Fruit fly (Drosophila melanogaster) whole organism, prepupa: ENCODE measurements around the gene CG6951.

Experiments used
- CG10631 ChIP-seq: fragments of 200-800 bp; sonication (Bioruptor generic); optimal IDR thresholded peaks from 2 replicates; lab custom pipeline; 2016; ENCODE audit warnings: missing biosample characterization, missing genetic modification characterization
- CG11294 ChIP-seq: fragments of 200-800 bp; sonication (Bioruptor generic); IDR thresholded peaks from 2 replicates; pipeline ENCODE4 v1.3.6; 2022; ENCODE audit warnings: missing biosample characterization, missing genetic modification characterization
- CG11762 ChIP-seq: fragments of 200-800 bp; sonication (Bioruptor generic); optimal IDR thresholded peaks from 3 replicates; lab custom pipeline; 2016; ENCODE audit warnings: missing biosample characterization, missing genetic modification characterization; ENCODE audit not compliant: insufficient read depth
- CG15336 ChIP-seq: fragments of 200-800 bp; sonication (Bioruptor generic); IDR thresholded peaks from 2 replicates; pipeline ENCODE4 v1.3.6; 2022; ENCODE audit warnings: missing biosample characterization, missing genetic modification characterization
- CG1621 ChIP-seq: fragments of 200-800 bp; sonication (Bioruptor generic); optimal IDR thresholded peaks from 3 replicates; lab custom pipeline; 2018; ENCODE audit warnings: missing biosample characterization, mild to moderate bottlenecking, missing genetic modification characterization
- CG16779 ChIP-seq: fragments of 200-800 bp; sonication (Bioruptor generic); optimal IDR thresholded peaks from 3 replicates; lab custom pipeline; 2017; ENCODE audit warnings: missing biosample characterization, mild to moderate bottlenecking, missing genetic modification characterization
- CG3032 ChIP-seq: fragments of 200-800 bp; optimal IDR thresholded peaks from 2 replicates; lab custom pipeline; 2019; ENCODE audit warnings: missing biosample characterization, mild to moderate bottlenecking, missing genetic modification characterization, moderate library complexity
- CG31627 ChIP-seq: fragments of 200-800 bp; sonication (Bioruptor generic); optimal IDR thresholded peaks from 3 replicates; lab custom pipeline; 2016; ENCODE audit warnings: missing biosample characterization, missing genetic modification characterization
- CG32006 ChIP-seq: fragments of 200-800 bp; sonication (Bioruptor generic); optimal IDR thresholded peaks from 3 replicates; lab custom pipeline; 2017; ENCODE audit warnings: missing biosample characterization, mild to moderate bottlenecking, missing genetic modification characterization
- CG3919 ChIP-seq: fragments of 200-800 bp; sonication (Bioruptor generic); optimal IDR thresholded peaks from 3 replicates; lab custom pipeline; 2016; ENCODE audit warnings: missing biosample characterization, missing genetic modification characterization
- CG4318 ChIP-seq: fragments of 200-800 bp; sonication (Bioruptor generic); optimal IDR thresholded peaks from 3 replicates; lab custom pipeline; 2017; ENCODE audit warnings: missing biosample characterization, mild to moderate bottlenecking, missing genetic modification characterization
- CG6163 ChIP-seq: fragments of 200-800 bp; sonication (Bioruptor generic); IDR thresholded peaks from 3 replicates; pipeline ENCODE4 v1.3.6; 2022; ENCODE audit warnings: missing biosample characterization, missing genetic modification characterization
- CG6276 ChIP-seq: fragments of 200-800 bp; sonication (Bioruptor generic); optimal IDR thresholded peaks from 2 replicates; lab custom pipeline; 2017; ENCODE audit warnings: missing biosample characterization, mild to moderate bottlenecking, missing genetic modification characterization
- CG6792 ChIP-seq: fragments of 200-800 bp; sonication (Bioruptor generic); optimal IDR thresholded peaks from 3 replicates; lab custom pipeline; 2016; ENCODE audit warnings: missing biosample characterization, missing genetic modification characterization
- CG6808 ChIP-seq: fragments of 200-800 bp; sonication (Bioruptor generic); optimal IDR thresholded peaks from 3 replicates; lab custom pipeline; 2017; ENCODE audit warnings: missing biosample characterization, missing genetic modification characterization, mild to moderate bottlenecking, moderate library complexity, missing genetic modification reagents
- CG6854 ChIP-seq: fragments of 200-800 bp; sonication (Bioruptor generic); optimal IDR thresholded peaks from 2 replicates; lab custom pipeline; 2017; ENCODE audit warnings: missing biosample characterization, mild to moderate bottlenecking, missing genetic modification characterization
- CG7368 ChIP-seq: fragments of 200-800 bp; sonication (Bioruptor generic); optimal IDR thresholded peaks from 3 replicates; lab custom pipeline; 2016; ENCODE audit warnings: missing biosample characterization, missing genetic modification characterization
- CG8119 ChIP-seq: fragments of 200-800 bp; sonication (Bioruptor generic); IDR thresholded peaks from 3 replicates; pipeline ENCODE4 v1.3.6; 2022; ENCODE audit warnings: missing biosample characterization, missing genetic modification characterization
- CG8319 ChIP-seq: fragments of 200-800 bp; sonication (Bioruptor generic); optimal IDR thresholded peaks from 3 replicates; lab custom pipeline; 2016; ENCODE audit warnings: missing biosample characterization, missing genetic modification characterization
- CG9139 ChIP-seq: fragments of 200-800 bp; sonication (Bioruptor generic); optimal IDR thresholded peaks from 3 replicates; lab custom pipeline; 2017; ENCODE audit warnings: missing biosample characterization, mild to moderate bottlenecking, missing genetic modification characterization
- Eip78C ChIP-seq: fragments of 200-800 bp; sonication (Bioruptor generic); peaks from one replicate; lab custom pipeline; 2016; ENCODE audit warnings: missing biosample characterization, missing genetic modification characterization
- Eip93F ChIP-seq: fragments of 200-800 bp; sonication (Bioruptor generic); optimal IDR thresholded peaks from 2 replicates; lab custom pipeline; 2016; ENCODE audit warnings: missing biosample characterization, mild to moderate bottlenecking, missing genetic modification characterization
- Ets21C ChIP-seq: fragments of 200-800 bp; sonication (Bioruptor generic); optimal IDR thresholded peaks from 3 replicates; lab custom pipeline; 2016; ENCODE audit warnings: missing biosample characterization, missing genetic modification characterization
- Gug ChIP-seq: fragments of 200-800 bp; sonication (Bioruptor generic); IDR thresholded peaks from 2 replicates; pipeline ENCODE4 v1.3.6; 2022; ENCODE audit warnings: missing biosample characterization, missing genetic modification characterization
- Hr38 ChIP-seq: sonication (Bioruptor generic); optimal IDR thresholded peaks from 2 replicates; lab custom pipeline; 2016; ENCODE audit warnings: missing biosample characterization, missing genetic modification characterization
- Hr39 ChIP-seq: fragments of 200-800 bp; sonication (Bioruptor generic); optimal IDR thresholded peaks from 2 replicates; lab custom pipeline; 2016; ENCODE audit warnings: missing biosample characterization, missing genetic modification characterization
- Met ChIP-seq: fragments of 200-800 bp; sonication (Bioruptor generic); optimal IDR thresholded peaks from 3 replicates; lab custom pipeline; 2016; ENCODE audit warnings: missing biosample characterization, missing genetic modification characterization
- OdsH ChIP-seq: fragments of 200-800 bp; sonication (Bioruptor generic); optimal IDR thresholded peaks from 3 replicates; lab custom pipeline; 2016; ENCODE audit warnings: missing biosample characterization, missing genetic modification characterization
- Smox ChIP-seq: fragments of 200-800 bp; sonication (Bioruptor generic); optimal IDR thresholded peaks from 3 replicates; lab custom pipeline; 2016; ENCODE audit warnings: missing biosample characterization, missing genetic modification characterization
- Sox102F ChIP-seq: fragments of 200-800 bp; sonication (Bioruptor generic); optimal IDR thresholded peaks from 2 replicates; lab custom pipeline; 2016; ENCODE audit warnings: missing biosample characterization, mild to moderate bottlenecking, missing genetic modification characterization
- Sox14 ChIP-seq: fragments of 200-800 bp; sonication (Bioruptor generic); optimal IDR thresholded peaks from 3 replicates; lab custom pipeline; 2016; ENCODE audit warnings: missing biosample characterization, missing genetic modification characterization
- achi ChIP-seq: fragments of 200-800 bp; sonication (Bioruptor generic); optimal IDR thresholded peaks from 3 replicates; lab custom pipeline; 2016; ENCODE audit warnings: missing biosample characterization, missing genetic modification characterization
- acj6 ChIP-seq: fragments of 200-800 bp; sonication (Bioruptor generic); optimal IDR thresholded peaks from 3 replicates; lab custom pipeline; 2016; ENCODE audit warnings: missing biosample characterization, missing genetic modification characterization
- cyc ChIP-seq: fragments of 200-800 bp; sonication (Bioruptor generic); optimal IDR thresholded peaks from 3 replicates; lab custom pipeline; 2016; ENCODE audit warnings: missing biosample characterization, missing genetic modification characterization
- dac ChIP-seq: fragments of 200-800 bp; sonication (Bioruptor generic); optimal IDR thresholded peaks from 2 replicates; lab custom pipeline; 2017; ENCODE audit warnings: missing biosample characterization, mild to moderate bottlenecking, missing genetic modification characterization
- dsx ChIP-seq: fragments of 200-800 bp; optimal IDR thresholded peaks from 3 replicates; lab custom pipeline; 2019; ENCODE audit warnings: missing biosample characterization, mild to moderate bottlenecking, missing genetic modification characterization, moderate library complexity; ENCODE audit not compliant: poor library complexity, severe bottlenecking
- eg ChIP-seq: fragments of 200-800 bp; sonication (Bioruptor generic); IDR thresholded peaks from 3 replicates; pipeline ENCODE4 v1.3.6; 2022; ENCODE audit warnings: missing biosample characterization, missing genetic modification characterization
- esn ChIP-seq: fragments of 200-800 bp; sonication (Bioruptor generic); optimal IDR thresholded peaks from 2 replicates; lab custom pipeline; 2016; ENCODE audit warnings: missing biosample characterization, mild to moderate bottlenecking, missing genetic modification characterization, moderate library complexity
- fd59A ChIP-seq: fragments of 200-800 bp; sonication (Bioruptor generic); optimal IDR thresholded peaks from 2 replicates; lab custom pipeline; 2017; ENCODE audit warnings: missing biosample characterization, mild to moderate bottlenecking, missing genetic modification characterization, missing genetic modification reagents
- fd85E ChIP-seq: fragments of 200-800 bp; sonication (Bioruptor generic); optimal IDR thresholded peaks from 3 replicates; lab custom pipeline; 2016; ENCODE audit warnings: missing biosample characterization, missing genetic modification characterization
- fkh ChIP-seq: fragments of 200-800 bp; sonication (Bioruptor generic); optimal IDR thresholded peaks from 3 replicates; lab custom pipeline; 2017; ENCODE audit warnings: missing biosample characterization, mild to moderate bottlenecking, missing genetic modification characterization, moderate library complexity
- lz ChIP-seq: fragments of 200-800 bp; sonication (Bioruptor generic); optimal IDR thresholded peaks from 3 replicates; lab custom pipeline; 2016; ENCODE audit warnings: missing biosample characterization, missing genetic modification characterization
- net ChIP-seq: fragments of 200-800 bp; sonication (Bioruptor generic); optimal IDR thresholded peaks from 3 replicates; lab custom pipeline; 2016; ENCODE audit warnings: missing biosample characterization, missing genetic modification characterization
- salr ChIP-seq, 2 experiments: fragments of 200-800 bp; sonication (Bioruptor generic); optimal IDR thresholded peaks; 3 replicates each; lab custom pipeline; 2016 to 2018; ENCODE audit warnings: missing biosample characterization in 2 of 2, missing genetic modification characterization in 2 of 2, mild to moderate bottlenecking in 1 of 2
- spab ChIP-seq: fragments of 200-800 bp; sonication (Bioruptor generic); optimal IDR thresholded peaks from 2 replicates; lab custom pipeline; 2017; ENCODE audit warnings: missing biosample characterization, mild to moderate bottlenecking, missing genetic modification characterization, missing genetic modification reagents
- ss ChIP-seq, 2 experiments: fragments of 200-800 bp; sonication (Bioruptor generic); optimal IDR thresholded peaks; 2 replicates in 1 of 2; 3 replicates in 1 of 2; lab custom pipeline; 2017 to 2018; ENCODE audit warnings: mild to moderate bottlenecking in 2 of 2, missing biosample characterization in 2 of 2, missing genetic modification characterization in 2 of 2, moderate library complexity in 1 of 2
- svp ChIP-seq: fragments of 200-800 bp; sonication (Bioruptor generic); peaks from one replicate; lab custom pipeline; 2016; ENCODE audit warnings: missing biosample characterization, missing genetic modification characterization
- vri ChIP-seq: fragments of 200-800 bp; sonication (Bioruptor generic); optimal IDR thresholded peaks from 3 replicates; lab custom pipeline; 2016; ENCODE audit warnings: missing biosample characterization, mild to moderate bottlenecking, missing genetic modification characterization

CG6951 gene

dm6 chr3L:20194731-20195130 is 46.3 kb upstream of the CG6951 start (continued):
- peak; percentile 49 for TF ChIP-seq CG7368 (GFP tag; lab: Kevin White, UChicago)
- TF ChIP-seq Gug, result peak; percentile 45
- peak; percentile 16 for TF ChIP-seq CG9139 (GFP tag; lab: Kevin White, UChicago)
- TF ChIP-seq net, result peak; percentile 57
- TF ChIP-seq CG6854 (GFP tag; lab: Kevin White, UChicago), result peak; percentile 28
- peak; percentile 87 for TF ChIP-seq Eip78C (GFP tag; lab: Kevin White, UChicago)
- peak; percentile 23 to 34 for TF ChIP-seq ss (GFP tag; optimal IDR thresholded peaks at IDR 0.05; lab: Kevin White, UChicago)
- TF ChIP-seq CG15336 (GFP tag; lab: Robert Waterston, UW), result peak; percentile 59
- peak; percentile 74 for TF ChIP-seq Sox14
- TF ChIP-seq CG11294 (GFP tag; lab: Robert Waterston, UW), result 0 out of 2 replicates have a peak, but pooled peaks have one; percentile 12
- TF ChIP-seq Hr39 (GFP tag; lab: Kevin White, UChicago), result peak; percentile 80
- TF ChIP-seq CG6792 (GFP tag; lab: Kevin White, UChicago), result peak; percentile 57
- TF ChIP-seq CG6808 (GFP tag; lab: Kevin White, UChicago), result peak; percentile 35
- no peak for TF ChIP-seq svp
- peak; percentile 72 for TF ChIP-seq acj6 (GFP tag; lab: Kevin White, UChicago)
- TF ChIP-seq CG8319 (GFP tag; lab: Kevin White, UChicago), result peak; percentile 20
- no peak for TF ChIP-seq Hr38
- TF ChIP-seq Sox102F (GFP tag; lab: Kevin White, UChicago), result peak; percentile 72
- TF ChIP-seq CG8119 (GFP tag; lab: Robert Waterston, UW), result peak; percentile 57
- TF ChIP-seq CG6276, result peak; percentile 36

DNA sequence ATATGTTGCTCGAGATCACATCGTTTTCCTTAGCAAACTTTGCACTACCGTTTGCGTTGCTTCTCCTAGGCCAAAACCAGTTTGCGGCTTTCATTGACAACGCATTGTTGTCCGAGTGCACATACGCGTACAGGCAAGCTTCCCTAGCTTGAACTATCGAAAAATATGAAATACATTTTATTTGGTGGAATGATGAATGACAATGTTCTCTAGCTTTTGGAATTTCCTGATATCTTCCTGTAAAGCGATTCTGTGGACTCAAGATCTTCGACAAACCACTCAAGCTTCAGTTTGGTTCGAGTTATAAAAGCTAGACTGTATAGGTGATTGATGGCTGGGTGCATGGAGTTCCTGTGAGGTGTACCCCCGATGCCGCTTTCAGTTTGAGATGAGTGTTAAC is 45.2 kb upstream of the CG6951 start:
- TF ChIP-seq Eip93F (GFP tag; lab: Kevin White, UChicago) (no peak), Gug (peak; percentile 74), Smox (GFP tag; lab: Kevin White, UChicago) (no peak), salr (GFP tag; optimal IDR thresholded peaks at IDR 0.05; lab: Kevin White, UChicago) (peak; percentile 76 to 82), CG16779 (tag; lab: Kevin White, UChicago) (peak; percentile 54), CG6792 (GFP tag; lab: Kevin White, UChicago) (peak; percentile 74), CG10631 (GFP tag; lab: Kevin White, UChicago) (peak; percentile 88), CG3032 (tag; lab: Kevin White, UChicago) (peak; percentile 85), CG11762 (peak; percentile 72), svp (no peak), CG6276 (peak; percentile 83), CG7368 (GFP tag; lab: Kevin White, UChicago) (peak; percentile 75), CG6854 (GFP tag; lab: Kevin White, UChicago) (no peak), esn (GFP tag; lab: Kevin White, UChicago) (peak; percentile 33), cyc (peak; percentile 11), fd85E (GFP tag; lab: Kevin White, UChicago) (no peak), fd59A (GFP tag; lab: Kevin White, UChicago) (peak; percentile 79), CG8119 (GFP tag; lab: Robert Waterston, UW) (peak; percentile 91), dac (peak; percentile 88), CG32006 (GFP tag; lab: Kevin White, UChicago) (peak; percentile 93), Ets21C (no peak), fkh (GFP tag; lab: Kevin White, UChicago) (no peak), acj6 (GFP tag; lab: Kevin White, UChicago) (peak; percentile 82), CG31627 (GFP tag; lab: Kevin White, UChicago) (no peak), net (peak; percentile 81), CG1621 (peak; percentile 84), vri (no peak), spab (GFP tag; lab: Kevin White, UChicago) (peak; percentile 85), CG4318 (GFP tag; lab: Kevin White, UChicago) (peak; percentile 84), dsx (GFP tag; lab: Kevin White, UChicago) (peak; percentile 87), OdsH (GFP tag; lab: Kevin White, UChicago) (peak; percentile 83), CG6163 (peak; percentile 92), achi (GFP tag; lab: Kevin White, UChicago) (peak; percentile 85), Sox14 (peak; percentile 83), lz (GFP tag; lab: Kevin White, UChicago) (no peak), CG3919 (GFP tag; lab: Kevin White, UChicago) (peak; percentile 90), eg (peak; percentile 91), CG11294 (GFP tag; lab: Robert Waterston, UW) (peak; percentile 74), Sox102F (GFP tag; lab: Kevin White, UChicago) (peak; percentile 8), Hr39 (GFP tag; lab: Kevin White, UChicago) (peak; percentile 12), Met (no peak)
